Fruit fly (Drosophila melanogaster) whole organism, wandering third instar larva: ENCODE results near the gene Nse4.

Source experiments
- CG32264 ChIP-seq: fragments of 200-800 bp; sonication (Bioruptor generic); optimal IDR thresholded peaks from 2 replicates; lab custom pipeline; 2016; ENCODE audit warnings: missing biosample characterization, missing genetic modification characterization
- HLH106 ChIP-seq: fragments of 200-800 bp; optimal IDR thresholded peaks from 3 replicates; lab custom pipeline; 2019; ENCODE audit warnings: missing biosample characterization, mild to moderate bottlenecking, missing genetic modification characterization, moderate library complexity
- Hr78 ChIP-seq: fragments of >200 bp; optimal IDR thresholded peaks from 2 replicates; lab custom pipeline; 2017; ENCODE audit warnings: missing biosample characterization, missing genetic modification characterization
- dsf ChIP-seq: sonication (Bioruptor generic); optimal IDR thresholded peaks from 2 replicates; lab custom pipeline; 2016; ENCODE audit warnings: missing biosample characterization, missing genetic modification characterization, borderline replicate concordance

DNA sequence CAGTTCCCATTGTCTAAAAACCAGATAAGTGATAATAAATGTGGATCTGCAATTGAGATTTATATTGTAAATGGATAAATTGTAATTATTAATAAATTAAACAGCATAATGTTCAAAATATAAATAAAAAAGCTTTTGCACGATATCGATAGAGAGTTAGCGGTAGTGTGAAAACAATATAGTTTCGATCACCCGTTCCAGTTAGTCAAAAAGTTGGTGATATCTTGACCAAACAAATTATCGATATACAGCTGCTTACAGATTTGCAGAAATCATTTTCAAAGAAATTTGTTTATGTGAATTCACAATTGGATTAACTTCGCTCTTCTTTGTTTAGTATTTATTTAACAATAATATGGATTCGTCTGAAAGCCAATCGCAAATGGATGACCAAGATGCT, at the start of gene Nse4:
- TF ChIP-seq HLH106 (tag; lab: Kevin White, UChicago), result no peak
- no peak for TF ChIP-seq Hr78
- no peak for TF ChIP-seq CG32264 (GFP tag; lab: Kevin White, UChicago)
- no peak for TF ChIP-seq dsf (GFP tag; lab: Kevin White, UChicago)
